Worm (Caenorhabditis elegans): Measurements from ENCODE around the gene F42A6.6.

Gene F42A6.6

ce11 chrIV:3293800-3294493, 42.7 kb downstream of the F42A6.6 start:
- TF ChIP-seq lsy-2 (tag; optimal IDR thresholded peaks at IDR 0.05) (no peak), snpc-4 (tag; optimal IDR thresholded peaks at IDR 0.05) (no peak), blmp-1 (tag; optimal IDR thresholded peaks at IDR 0.05; ENCODE audit: insufficient read depth) (no peak), lin-39 (tag; optimal IDR thresholded peaks at IDR 0.05) (no peak), nhr-237 (tag; optimal IDR thresholded peaks at IDR 0.05) (no peak), ceh-16 (tag; optimal IDR thresholded peaks at IDR 0.05) (no peak), elt-1 (tag; optimal IDR thresholded peaks at IDR 0.05) (no peak), fos-1 (tag; optimal IDR thresholded peaks at IDR 0.05) (no peak), mdl-1 (tag; optimal IDR thresholded peaks at IDR 0.05) (no peak)

ce11 chrIV:3291977-3292561, 44.6 kb downstream of the F42A6.6 start, which contains the start of gene W08E12.8:
Gene W08E12.8 (plus strand): TSS chrIV:3292371.
- TF ChIP-seq mdl-1 (tag; optimal IDR thresholded peaks at IDR 0.05): no peak
- no peak for TF ChIP-seq sma-3 (GFP tag; optimal IDR thresholded peaks at IDR 0.05)
- no peak for TF ChIP-seq nhr-77 (tag; optimal IDR thresholded peaks at IDR 0.05)
- TF ChIP-seq nhr-12 (tag; optimal IDR thresholded peaks at IDR 0.05): no peak
- TF ChIP-seq ama-1 (optimal IDR thresholded peaks at IDR 0.05): no peak
- no peak for TF ChIP-seq peb-1 (tag; optimal IDR thresholded peaks at IDR 0.05)
- TF ChIP-seq R02D3.7 (tag; optimal IDR thresholded peaks at IDR 0.05): no peak
- TF ChIP-seq ztf-1 (GFP tag; conservative IDR thresholded peaks at IDR 0.05): no peak
- no peak for TF ChIP-seq mab-5 (tag; optimal IDR thresholded peaks at IDR 0.05)
- no peak for TF ChIP-seq ztf-4 (tag; optimal IDR thresholded peaks at IDR 0.05)
- TF ChIP-seq gmeb-1 (tag; optimal IDR thresholded peaks at IDR 0.05): no peak
- TF ChIP-seq nhr-23 (tag; optimal IDR thresholded peaks at IDR 0.05): no peak
- TF ChIP-seq crh-2 (tag; optimal IDR thresholded peaks at IDR 0.05): no peak
- no peak for TF ChIP-seq skn-1 (tag; optimal IDR thresholded peaks at IDR 0.05)
- TF ChIP-seq C34F6.9 (tag; optimal IDR thresholded peaks at IDR 0.05): no peak
- no peak for TF ChIP-seq dmd-4 (tag; optimal IDR thresholded peaks at IDR 0.05)
- no peak for TF ChIP-seq lin-13 (GFP tag; optimal IDR thresholded peaks at IDR 0.05)
- TF ChIP-seq lsy-2 (tag; optimal IDR thresholded peaks at IDR 0.05): no peak
- no peak for TF ChIP-seq unc-55 (GFP tag; optimal IDR thresholded peaks at IDR 0.05)

ce11 chrIV:3289237-3289636, 47.4 kb downstream of the F42A6.6 start, which contains the start of gene gcy-23:
Gene gcy-23 (minus strand): TSS chrIV:3289337.
- TF ChIP-seq nhr-11 (tag; optimal IDR thresholded peaks at IDR 0.05) (no peak), sma-3 (GFP tag; optimal IDR thresholded peaks at IDR 0.05) (no peak), sma-9 (GFP tag; optimal IDR thresholded peaks at IDR 0.05) (no peak), sma-9 (tag; optimal IDR thresholded peaks at IDR 0.05) (no peak), fos-1 (tag; optimal IDR thresholded peaks at IDR 0.05) (no peak), nhr-129 (tag; optimal IDR thresholded peaks at IDR 0.05) (no peak), skn-1 (tag; optimal IDR thresholded peaks at IDR 0.05) (no peak), elt-1 (tag; optimal IDR thresholded peaks at IDR 0.05) (no peak), dmd-4 (tag; optimal IDR thresholded peaks at IDR 0.05) (no peak), mdl-1 (tag; optimal IDR thresholded peaks at IDR 0.05) (no peak), lin-39 (tag; optimal IDR thresholded peaks at IDR 0.05) (no peak), aly-2 (tag; optimal IDR thresholded peaks at IDR 0.05) (no peak)

Data from whole organism, L2 larva.